Fruit fly (Drosophila melanogaster) whole organism, wandering third instar larva: Measurements from ENCODE around the gene CG44153.

ENCODE experiments used
- CG9705 ChIP-seq: fragments of 200-800 bp; sonication (Bioruptor generic); optimal IDR thresholded peaks from 2 replicates; lab custom pipeline; 2018; ENCODE audit warnings: missing biosample characterization, mild to moderate bottlenecking, missing genetic modification characterization
- Myc ChIP-seq: fragments of >200 bp; optimal IDR thresholded peaks from 2 replicates; lab custom pipeline; 2017
- N ChIP-seq: fragments of >200 bp; optimal IDR thresholded peaks from 2 replicates; lab custom pipeline; 2018; ENCODE audit warnings: missing biosample characterization, missing external identifiers, missing genetic modification characterization
- pan ChIP-seq: fragments of >200 bp; optimal IDR thresholded peaks from 2 replicates; lab custom pipeline; 2017

- TF ChIP-seq Myc = no peak
- no peak for TF ChIP-seq N (GFP tag; lab: Kevin White, UChicago)
- no peak for TF ChIP-seq CG9705 (GFP tag; lab: Kevin White, UChicago)
- TF ChIP-seq pan (lab: Kevin White, UChicago) = no peak
Observed at dm6 chr2L:10056705-10057104, 123.4 kb downstream of the CG44153 start, which contains the start of gene Pen.
